Worm (Caenorhabditis elegans) whole organism, L1 larva: Measurements from ENCODE around the gene T05C1.2.

ENCODE experiments used
- dsc-1 ChIP-seq: sonication (generic microtip); optimal IDR thresholded peaks from 2 replicates; lab custom pipeline; 2016; ENCODE audit warnings: mild to moderate bottlenecking, missing genetic modification characterization, missing compliant biosample characterization
- fkh-10 ChIP-seq: sonication (generic microtip); optimal IDR thresholded peaks from 2 replicates; lab custom pipeline; 2017; ENCODE audit warnings: missing biosample characterization, missing genetic modification reagents, missing genetic modification characterization
- hpl-2 ChIP-seq: fragments of 150-350 bp; optimal IDR thresholded peaks from 2 replicates; lab custom pipeline; 2014; ENCODE audit warnings: missing biosample characterization, missing genetic modification reagents, missing genetic modification characterization
- nhr-28 ChIP-seq: fragments of 150-350 bp; optimal IDR thresholded peaks from 2 replicates; lab custom pipeline; 2014; ENCODE audit warnings: missing biosample characterization, missing genetic modification characterization
- rnt-1 ChIP-seq: sonication (generic microtip); optimal IDR thresholded peaks from 2 replicates; lab custom pipeline; 2016; ENCODE audit warnings: mild to moderate bottlenecking, missing genetic modification characterization, moderate library complexity, missing compliant biosample characterization
- unc-130 ChIP-seq: fragments of 150-350 bp; optimal IDR thresholded peaks from 2 replicates; lab custom pipeline; 2017; ENCODE audit warnings: missing biosample characterization, missing genetic modification characterization, inconsistent platforms

- TF ChIP-seq unc-130 (tag; lab: Kevin White, UChicago) (no peak), rnt-1 (tag; lab: Kevin White, UChicago) (no peak), dsc-1 (tag; lab: Kevin White, UChicago) (no peak), nhr-28 (tag; lab: Kevin White, UChicago) (no peak), fkh-10 (GFP tag; lab: Kevin White, UChicago) (no peak), hpl-2 (GFP tag; lab: Kevin White, UChicago) (no peak)
These were observed 27.1 kb downstream of the T05C1.2 start for ce11 chrII:4454823-4455222.
